Fruit fly (Drosophila melanogaster): Measurements from ENCODE around the gene Galphaf.

DNA sequence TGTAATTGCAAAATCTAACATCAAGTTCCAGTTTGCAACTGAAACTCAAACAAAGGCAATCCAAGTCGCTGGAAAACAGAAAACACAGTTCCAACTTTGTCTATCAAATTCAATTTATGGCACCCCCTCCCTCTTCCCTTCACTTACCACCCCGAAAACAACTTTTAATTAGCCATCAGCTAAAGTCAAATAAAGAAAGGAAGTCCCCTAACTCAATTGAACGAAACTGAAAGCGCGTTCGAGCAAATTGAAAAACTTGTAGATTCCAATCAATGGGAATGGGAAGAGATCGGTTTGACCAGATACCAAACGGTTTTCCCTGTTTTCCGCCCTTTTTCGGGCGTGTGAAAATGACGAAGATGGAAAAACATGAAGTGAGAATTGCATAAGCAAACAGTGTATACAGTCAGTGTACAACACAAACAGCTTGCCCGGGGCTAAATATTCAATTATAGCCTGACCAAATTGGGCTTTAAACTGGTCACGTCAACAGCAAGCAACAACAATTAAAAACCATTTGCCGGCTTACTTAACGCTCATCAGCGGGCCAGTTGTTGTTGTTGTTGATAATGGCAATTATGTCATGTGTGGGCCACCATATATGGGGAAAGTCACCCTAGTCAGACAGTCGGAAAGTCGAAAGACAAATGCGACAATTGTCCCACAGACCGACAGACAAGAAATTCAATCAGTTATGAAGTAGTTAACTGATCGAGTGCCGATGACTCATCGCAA, 31.7 kb upstream of the Galphaf start:
- TF ChIP-seq CG13424 (tag; optimal IDR thresholded peaks at IDR 0.05) (no peak), tup (GFP tag; optimal IDR thresholded peaks at IDR 0.05) (no peak), CG4820 (GFP tag; optimal IDR thresholded peaks at IDR 0.05) (no peak), tio (GFP tag; optimal IDR thresholded peaks at IDR 0.05) (no peak)

Data from whole organism, embryonic.